Worm (Caenorhabditis elegans): ENCODE results near the gene T21C9.11.

DNA sequence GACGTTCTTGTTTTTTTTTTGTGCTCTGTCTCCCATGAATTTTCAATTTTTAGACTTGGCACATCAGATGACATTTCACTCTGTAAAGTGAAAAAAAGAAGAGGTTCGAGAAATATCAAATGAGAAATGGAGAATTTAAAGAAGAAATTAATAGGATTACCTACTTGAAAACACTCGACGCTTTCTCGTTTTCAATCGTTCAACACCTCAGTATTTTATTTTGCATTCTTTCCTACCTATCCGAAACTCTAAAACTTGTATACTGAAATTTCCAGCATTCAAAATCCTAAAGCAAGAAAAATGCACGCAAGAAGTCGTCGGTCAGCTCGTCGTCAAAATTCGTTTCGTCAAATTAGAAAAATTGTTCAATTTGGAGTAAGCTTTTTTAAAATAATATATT, 41.0 kb upstream of the T21C9.11 start, which contains the start of gene kvs-2:
- TF ChIP-seq ama-1 (optimal IDR thresholded peaks at IDR 0.05) (no peak), B0310.2 (tag; optimal IDR thresholded peaks at IDR 0.05) (no peak), pes-1 (GFP tag; IDR thresholded peaks at IDR 0.05) (no peak), ets-7 (tag; optimal IDR thresholded peaks at IDR 0.05) (no peak), aly-1 (tag; optimal IDR thresholded peaks at IDR 0.05) (no peak), F13C5.2 (tag; optimal IDR thresholded peaks at IDR 0.05) (no peak), flt-1 (GFP tag; IDR thresholded peaks at IDR 0.05) (no peak), tbx-11 (GFP tag; IDR thresholded peaks at IDR 0.05) (no peak), hnd-1 (tag; optimal IDR thresholded peaks at IDR 0.05) (no peak), tbx-37 (GFP tag; conservative IDR thresholded peaks at IDR 0.05) (no peak), hmbx-1 (tag; optimal IDR thresholded peaks at IDR 0.05) (no peak), hmg-4 (GFP tag; optimal IDR thresholded peaks at IDR 0.05) (no peak), ceh-13 (GFP tag; optimal IDR thresholded peaks at IDR 0.05) (no peak), sea-1 (GFP tag; conservative IDR thresholded peaks at IDR 0.05) (no peak)

Data from whole organism, early embryonic.